Worm (Caenorhabditis elegans) whole organism, L2 larva: ENCODE data around the gene rad-54.B.

Source experiments
- ama-1 ChIP-seq: fragments of 150-350 bp; optimal IDR thresholded peaks from 2 replicates; lab custom pipeline; 2018; ENCODE audit warnings: inconsistent platforms
- blmp-1 ChIP-seq: sonication (generic microtip); optimal IDR thresholded peaks from 2 replicates; lab custom pipeline; 2017; ENCODE audit warnings: missing genetic modification characterization, mild to moderate bottlenecking, missing compliant biosample characterization, antibody characterized with exemption, moderate library complexity; ENCODE audit not compliant: insufficient read depth
- gmeb-1 ChIP-seq: fragments of 150-350 bp; optimal IDR thresholded peaks from 2 replicates; lab custom pipeline; 2014; ENCODE audit warnings: missing biosample characterization, missing genetic modification characterization
- mdl-1 ChIP-seq, 2 experiments: fragments of 150-350 bp in 1 of 2; sonication (generic microtip) in 1 of 2; optimal IDR thresholded peaks; 2 replicates each; lab custom pipeline; 2017; ENCODE audit warnings: missing biosample characterization in 2 of 2, missing genetic modification characterization in 2 of 2
- nhr-77 ChIP-seq: fragments of 150-350 bp; optimal IDR thresholded peaks from 2 replicates; lab custom pipeline; 2014; ENCODE audit warnings: missing biosample characterization, missing genetic modification characterization

- TF ChIP-seq nhr-77 (tag; lab: Kevin White, UChicago) (no peak), mdl-1 (tag; optimal IDR thresholded peaks at IDR 0.05; lab: Kevin White, UChicago) (no peak), blmp-1 (tag; lab: Kevin White, UChicago) (no peak), ama-1 (no peak), gmeb-1 (tag; lab: Kevin White, UChicago) (no peak)
Measured at ce11 chrIV:16952389-16952788, 2.5 kb downstream of the rad-54.B start.
